Worm (Caenorhabditis elegans): ENCODE measurements around the gene srx-20.

- TF ChIP-seq sea-1 (GFP tag; conservative IDR thresholded peaks at IDR 0.05) (no peak), aly-1 (tag; optimal IDR thresholded peaks at IDR 0.05) (no peak), tra-4 (tag; optimal IDR thresholded peaks at IDR 0.05) (no peak), tbx-37 (GFP tag; conservative IDR thresholded peaks at IDR 0.05) (no peak), ama-1 (optimal IDR thresholded peaks at IDR 0.05) (no peak)
Measured at ce11 chrIV:6905947-6906489, 38.1 kb downstream of the srx-20 start, which contains the start of the genes T22D1.17 and T22D1.8.
